Worm (Caenorhabditis elegans) whole organism, L4 larva: ENCODE results near the gene hipr-1.

Experiments
- D1046.2 ChIP-seq: fragments of 200-800 bp; sonication (Bioruptor generic); IDR thresholded peaks from 2 replicates; pipeline ENCODE4 v1.3.6; 2022; ENCODE audit warnings: missing genetic modification characterization, missing compliant biosample characterization
- F10B5.3 ChIP-seq: sonication (generic microtip); optimal IDR thresholded peaks from 2 replicates; lab custom pipeline; 2016; ENCODE audit warnings: mild to moderate bottlenecking, missing genetic modification characterization, missing compliant biosample characterization
- T20F7.1 ChIP-seq: fragments of 200-800 bp; sonication (Bioruptor generic); optimal IDR thresholded peaks from 2 replicates; lab custom pipeline; 2018; ENCODE audit warnings: mild to moderate bottlenecking, missing genetic modification characterization, missing compliant biosample characterization
- Y48G9A.11 ChIP-seq: fragments of 200-800 bp; sonication (Bioruptor generic); IDR thresholded peaks from 2 replicates; pipeline ENCODE4 v1.3.6; 2022; ENCODE audit warnings: missing genetic modification reagents, missing genetic modification characterization, missing compliant biosample characterization
- Y5F2A.4 ChIP-seq: fragments of 200-800 bp; sonication (Bioruptor generic); optimal IDR thresholded peaks from 2 replicates; lab custom pipeline; 2018; ENCODE audit warnings: mild to moderate bottlenecking, missing genetic modification characterization, missing compliant biosample characterization
- aha-1 ChIP-seq: fragments of 150-350 bp; peaks from one replicate; lab custom pipeline; 2014; ENCODE audit warnings: missing biosample characterization, missing genetic modification characterization
- aly-2 ChIP-seq: sonication (generic microtip); optimal IDR thresholded peaks from 2 replicates; lab custom pipeline; 2018; ENCODE audit warnings: missing biosample characterization, missing genetic modification characterization
- ama-1 ChIP-seq: fragments of 150-350 bp; optimal IDR thresholded peaks from 2 replicates; lab custom pipeline; 2014; ENCODE audit warnings: inconsistent platforms, mixed read lengths
- ceh-20 ChIP-seq: fragments of 200-800 bp; sonication (Bioruptor generic); IDR thresholded peaks from 2 replicates; pipeline ENCODE4 v1.3.6; 2022; ENCODE audit warnings: missing genetic modification reagents, missing genetic modification characterization, missing compliant biosample characterization
- ceh-44 ChIP-seq: fragments of 200-800 bp; sonication (Bioruptor generic); IDR thresholded peaks from 2 replicates; pipeline ENCODE4 v1.3.6; 2022; ENCODE audit warnings: missing genetic modification reagents, missing genetic modification characterization, missing compliant biosample characterization
- ctbp-1 ChIP-seq: fragments of 200-800 bp; sonication (Bioruptor generic); IDR thresholded peaks from 2 replicates; pipeline ENCODE4 v1.3.6; 2022; ENCODE audit warnings: missing genetic modification reagents, missing genetic modification characterization, missing compliant biosample characterization
- daf-16 ChIP-seq, 3 experiments: sonication (generic microtip); optimal IDR thresholded peaks; 2 replicates each; lab custom pipeline; 2016 to 2017; ENCODE audit warnings: missing genetic modification characterization in 3 of 3, missing genetic modification reagents in 3 of 3, mild to moderate bottlenecking in 2 of 3, missing compliant biosample characterization in 2 of 3, missing biosample characterization in 1 of 3, moderate library complexity in 1 of 3
- dmd-6 ChIP-seq: fragments of 200-800 bp; sonication (Bioruptor generic); IDR thresholded peaks from 2 replicates; pipeline ENCODE4 v1.3.6; 2022; ENCODE audit warnings: missing genetic modification reagents, missing genetic modification characterization, missing compliant biosample characterization
- dmd-8 ChIP-seq: fragments of 200-800 bp; sonication (Bioruptor generic); IDR thresholded peaks from 2 replicates; pipeline ENCODE4 v1.3.6; 2022; ENCODE audit warnings: missing genetic modification characterization, missing compliant biosample characterization
- dve-1 ChIP-seq: sonication (generic microtip); optimal IDR thresholded peaks from 2 replicates; lab custom pipeline; 2017; ENCODE audit warnings: antibody characterized with exemption, mild to moderate bottlenecking, missing genetic modification characterization, missing compliant biosample characterization; ENCODE audit not compliant: insufficient read depth
- egl-43 ChIP-seq: fragments of 200-800 bp; sonication (Bioruptor generic); IDR thresholded peaks from 2 replicates; pipeline ENCODE4 v1.3.6; 2022; ENCODE audit warnings: missing genetic modification reagents, missing genetic modification characterization, missing compliant biosample characterization
- hif-1 ChIP-seq, 2 experiments: sonication (generic microtip); optimal IDR thresholded peaks; 2 replicates each; lab custom pipeline; 2016 to 2017; ENCODE audit warnings: missing compliant biosample characterization in 2 of 2, missing genetic modification characterization in 2 of 2, missing genetic modification reagents in 2 of 2, missing genotype in 2 of 2, mild to moderate bottlenecking in 1 of 2
- hlh-11 ChIP-seq: fragments of 200-800 bp; sonication (Bioruptor generic); optimal IDR thresholded peaks from 2 replicates; lab custom pipeline; 2018; ENCODE audit warnings: mild to moderate bottlenecking, missing genetic modification characterization, missing compliant biosample characterization
- hlh-30 ChIP-seq: sonication (generic microtip); optimal IDR thresholded peaks from 2 replicates; lab custom pipeline; 2017; ENCODE audit warnings: antibody characterized with exemption, mild to moderate bottlenecking, missing genetic modification characterization, missing compliant biosample characterization; ENCODE audit not compliant: insufficient read depth
- jun-1 ChIP-seq: fragments of 150-350 bp; optimal IDR thresholded peaks from 2 replicates; lab custom pipeline; 2014; ENCODE audit warnings: missing biosample characterization, missing genetic modification reagents, missing genetic modification characterization
- lin-1 ChIP-seq: fragments of 200-800 bp; sonication (Bioruptor generic); IDR thresholded peaks from 2 replicates; pipeline ENCODE4 v1.3.6; 2022; ENCODE audit warnings: missing genetic modification reagents, missing genetic modification characterization, missing compliant biosample characterization
- lin-13 ChIP-seq: fragments of 150-350 bp; optimal IDR thresholded peaks from 2 replicates; lab custom pipeline; 2014; ENCODE audit warnings: missing biosample characterization, missing genetic modification reagents, missing genetic modification characterization
- lin-15B ChIP-seq: fragments of 150-350 bp; sonication (generic microtip); optimal IDR thresholded peaks from 3 replicates; lab custom pipeline; 2014; ENCODE audit warnings: missing biosample characterization, missing genetic modification characterization
- lin-38 ChIP-seq: fragments of 200-800 bp; sonication (Bioruptor generic); IDR thresholded peaks from 2 replicates; pipeline ENCODE4 v1.3.6; 2022; ENCODE audit warnings: missing genetic modification reagents, missing genetic modification characterization, missing compliant biosample characterization
- lin-39 ChIP-seq: fragments of 150-350 bp; optimal IDR thresholded peaks from 2 replicates; lab custom pipeline; 2014; ENCODE audit warnings: missing biosample characterization, missing genetic modification reagents, missing genetic modification characterization
- madf-9 ChIP-seq: fragments of 200-800 bp; sonication (Bioruptor generic); conservative IDR thresholded peaks from 2 replicates; pipeline ENCODE4 v1.3.6; 2022; ENCODE audit warnings: missing genetic modification reagents, missing genetic modification characterization, missing compliant biosample characterization
- mdl-1 ChIP-seq, 2 experiments: fragments of 150-350 bp in 1 of 2; sonication (generic microtip) in 1 of 2; optimal IDR thresholded peaks; 2 replicates each; lab custom pipeline; 2014 to 2017; ENCODE audit warnings: missing biosample characterization in 2 of 2, missing genetic modification characterization in 2 of 2
- mes-2 ChIP-seq: sonication (generic microtip); optimal IDR thresholded peaks from 2 replicates; lab custom pipeline; 2016; ENCODE audit warnings: missing genotype, mild to moderate bottlenecking, missing genetic modification characterization, missing compliant biosample characterization; ENCODE audit not compliant: poor library complexity, severe bottlenecking
- mxl-3 ChIP-seq: fragments of 200-800 bp; sonication (Bioruptor generic); optimal IDR thresholded peaks from 2 replicates; lab custom pipeline; 2018; ENCODE audit warnings: mild to moderate bottlenecking, missing genetic modification characterization, missing compliant biosample characterization
- nhr-102 ChIP-seq: sonication (generic microtip); optimal IDR thresholded peaks from 2 replicates; lab custom pipeline; 2016; ENCODE audit warnings: mild to moderate bottlenecking, missing genetic modification characterization, moderate library complexity, missing compliant biosample characterization
- nhr-11 ChIP-seq: fragments of 150-350 bp; optimal IDR thresholded peaks from 2 replicates; lab custom pipeline; 2014; ENCODE audit warnings: missing biosample characterization, missing genetic modification characterization
- nhr-111 ChIP-seq: fragments of 200-800 bp; sonication (Bioruptor generic); optimal IDR thresholded peaks from 2 replicates; lab custom pipeline; 2018; ENCODE audit warnings: mild to moderate bottlenecking, missing genetic modification characterization, missing compliant biosample characterization
- nhr-28 ChIP-seq: fragments of 150-350 bp; optimal IDR thresholded peaks from 2 replicates; lab custom pipeline; 2014; ENCODE audit warnings: missing biosample characterization, missing genetic modification characterization
- nhr-77 ChIP-seq: fragments of 150-350 bp; optimal IDR thresholded peaks from 2 replicates; lab custom pipeline; 2014; ENCODE audit warnings: missing biosample characterization, missing genetic modification characterization
- php-3 ChIP-seq: fragments of 200-800 bp; sonication (Bioruptor generic); IDR thresholded peaks from 2 replicates; pipeline ENCODE4 v1.3.6; 2022; ENCODE audit warnings: missing genetic modification reagents, missing genetic modification characterization, missing compliant biosample characterization
- pqm-1 ChIP-seq: sonication (generic microtip); optimal IDR thresholded peaks from 2 replicates; lab custom pipeline; 2017; ENCODE audit warnings: missing biosample characterization, missing genetic modification characterization
- saeg-2 ChIP-seq: fragments of 200-800 bp; sonication (Bioruptor generic); IDR thresholded peaks from 2 replicates; pipeline ENCODE4 v1.3.6; 2022; ENCODE audit warnings: missing genetic modification reagents, missing genetic modification characterization, missing compliant biosample characterization
- skn-1 ChIP-seq: fragments of 150-350 bp; optimal IDR thresholded peaks from 2 replicates; lab custom pipeline; 2014; ENCODE audit warnings: missing biosample characterization, missing genetic modification characterization
- snpc-4 ChIP-seq: fragments of 150-350 bp; optimal IDR thresholded peaks from 2 replicates; lab custom pipeline; 2014; ENCODE audit warnings: missing biosample characterization, missing genetic modification characterization
- tra-1 ChIP-seq: fragments of 200-800 bp; sonication (Bioruptor generic); IDR thresholded peaks from 2 replicates; pipeline ENCODE4 v1.3.6; 2022; ENCODE audit warnings: missing genetic modification reagents, missing genetic modification characterization, missing compliant biosample characterization
- unc-130 ChIP-seq: sonication (generic microtip); optimal IDR thresholded peaks from 2 replicates; lab custom pipeline; 2016; ENCODE audit warnings: missing genetic modification reagents, missing genetic modification characterization, missing compliant biosample characterization
- zfp-2 ChIP-seq: sonication (generic microtip); optimal IDR thresholded peaks from 2 replicates; lab custom pipeline; 2016; ENCODE audit warnings: mild to moderate bottlenecking, missing genetic modification characterization, missing compliant biosample characterization

hipr-1 gene

DNA sequence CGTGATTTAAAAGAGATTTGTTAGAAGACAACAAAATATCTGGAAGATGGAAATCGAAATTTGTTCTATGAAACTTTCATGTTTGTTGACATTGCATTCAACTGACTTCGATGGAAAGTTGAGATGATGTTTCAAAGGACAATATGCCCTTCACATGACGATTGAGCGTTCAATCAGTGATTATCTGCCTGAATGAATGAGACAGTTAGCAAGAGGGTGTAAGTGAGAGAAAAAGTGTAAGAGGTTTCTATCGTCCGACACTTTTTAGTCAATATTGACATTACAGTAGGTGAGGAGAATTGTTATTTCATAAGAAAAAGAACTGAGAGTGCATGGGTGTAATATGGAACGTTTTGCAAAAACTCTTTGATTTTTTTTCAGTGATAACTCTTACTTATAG is 13.2 kb downstream of the hipr-1 start (continued):
- no peak for TF ChIP-seq jun-1 (tag; lab: Kevin White, UChicago)
- TF ChIP-seq lin-39, result no peak
- TF ChIP-seq dve-1, result peak; percentile 10
- TF ChIP-seq ceh-44 (GFP tag; lab: Robert Waterston, UW), result no peak
- peak; percentile 91 for TF ChIP-seq aha-1 (tag; lab: Kevin White, UChicago)
- TF ChIP-seq daf-16 (GFP tag; optimal IDR thresholded peaks at IDR 0.05; lab: Kevin White, UChicago), result no peak
- peak; percentile 69 for TF ChIP-seq daf-16 (tag; optimal IDR thresholded peaks at IDR 0.05; lab: Kevin White, UChicago)
- no peak for TF ChIP-seq lin-1 (GFP tag; lab: Robert Waterston, UW)
- TF ChIP-seq ctbp-1, result no peak
- no peak for TF ChIP-seq Y5F2A.4 (GFP tag; lab: Kevin White, UChicago)
- TF ChIP-seq saeg-2 (GFP tag; lab: Robert Waterston, UW), result no peak
- TF ChIP-seq snpc-4 (tag; lab: Kevin White, UChicago), result no peak
- TF ChIP-seq egl-43, result no peak
- TF ChIP-seq nhr-111 (GFP tag; lab: Kevin White, UChicago), result no peak
- TF ChIP-seq T20F7.1 (GFP tag; lab: Kevin White, UChicago), result no peak
- no peak for TF ChIP-seq unc-130
- peak; percentile 50 for TF ChIP-seq mxl-3
- no peak for TF ChIP-seq ceh-20
- no peak for TF ChIP-seq lin-15B (tag; lab: Kevin White, UChicago)

DNA sequence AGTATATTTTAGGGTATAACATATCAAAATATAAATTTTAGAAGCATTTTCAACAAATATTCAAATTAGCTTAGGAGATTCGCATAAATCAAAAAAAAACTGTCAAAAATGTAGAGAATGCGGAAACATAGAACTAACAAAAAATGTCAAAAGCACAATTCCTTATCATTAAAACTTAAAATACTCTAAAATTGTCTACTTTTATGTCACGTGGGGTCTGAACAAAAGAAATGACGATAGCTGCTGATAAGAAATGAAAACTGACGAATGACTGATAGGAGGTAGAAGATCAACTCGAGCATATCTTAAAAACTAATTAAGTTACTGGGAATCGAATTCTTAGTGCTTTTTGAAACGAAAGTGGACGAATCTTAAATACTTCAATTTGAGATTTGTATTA is 13.7 kb downstream of the hipr-1 start:
- TF ChIP-seq php-3 (GFP tag; lab: Robert Waterston, UW) (peak; percentile 72), lin-13 (GFP tag; lab: Kevin White, UChicago) (no peak), pqm-1 (tag; lab: Kevin White, UChicago) (peak; percentile 88), ceh-20 (0 out of 2 replicates have a peak, but pooled peaks have one; percentile 11), nhr-102 (tag; lab: Kevin White, UChicago) (peak; percentile 56), aha-1 (tag; lab: Kevin White, UChicago) (peak; percentile 8), hlh-30 (tag; lab: Kevin White, UChicago) (peak; percentile 53), lin-1 (GFP tag; lab: Robert Waterston, UW) (peak; percentile 66), zfp-2 (tag; lab: Kevin White, UChicago) (no peak), F10B5.3 (tag; lab: Kevin White, UChicago) (no peak), unc-130 (no peak), lin-15B (tag; lab: Kevin White, UChicago) (no peak), egl-43 (no peak), Y48G9A.11 (GFP tag; lab: Robert Waterston, UW) (no peak), dmd-8 (GFP tag; lab: Robert Waterston, UW) (no peak), hlh-11 (tag; lab: Kevin White, UChicago) (peak; percentile 62), hif-1 (tag; optimal IDR thresholded peaks at IDR 0.05; lab: Kevin White, UChicago) (no peak), aly-2 (no peak), daf-16 (GFP tag; optimal IDR thresholded peaks at IDR 0.05; lab: Kevin White, UChicago) (peak in 1 of 2 experiments; percentile 28), daf-16 (tag; optimal IDR thresholded peaks at IDR 0.05; lab: Kevin White, UChicago) (peak; percentile 52), lin-38 (GFP tag; lab: Robert Waterston, UW) (peak; percentile 24; the same call in 1 of the 2 replicates), nhr-77 (tag; lab: Kevin White, UChicago) (peak; percentile 10), dmd-6 (peak; percentile 91), T20F7.1 (GFP tag; lab: Kevin White, UChicago) (peak; percentile 1), mes-2 (tag; lab: Kevin White, UChicago) (peak; percentile 3), dve-1 (peak; percentile 94), nhr-11 (tag; lab: Kevin White, UChicago) (no peak), nhr-28 (tag; lab: Kevin White, UChicago) (peak; percentile 44), tra-1 (GFP tag; lab: Robert Waterston, UW) (peak; percentile 64; the same call in 1 of the 2 replicates), madf-9 (GFP tag; lab: Robert Waterston, UW) (no peak), mdl-1 (tag; optimal IDR thresholded peaks at IDR 0.05; lab: Kevin White, UChicago) (peak in 1 of 2 experiments; percentile 75), ama-1 (lab: Kevin White, UChicago) (no peak), skn-1 (no peak), D1046.2 (GFP tag; lab: Robert Waterston, UW) (no peak)
